Fruit fly (Drosophila melanogaster): ENCODE measurements around the gene Srx.

Srx gene

dm6 chrX:17821466-17821865, 35.3 kb upstream of the Srx start (continued):
- TF ChIP-seq pho (GFP tag; optimal IDR thresholded peaks at IDR 0.05) (no peak), Opbp (GFP tag; IDR thresholded peaks at IDR 0.05; ENCODE audit: partially characterized antibody) (no peak), YL-1 (GFP tag; optimal IDR thresholded peaks at IDR 0.05) (no peak), CG3847 (GFP tag; IDR thresholded peaks at IDR 0.05) (no peak), Ravus (GFP tag; IDR thresholded peaks at IDR 0.05) (no peak), ara (GFP tag; IDR thresholded peaks at IDR 0.05) (no peak), CG4707 (GFP tag; optimal IDR thresholded peaks at IDR 0.05) (no peak), dan (GFP tag; IDR thresholded peaks at IDR 0.05) (no peak), crc (GFP tag; optimal IDR thresholded peaks at IDR 0.05) (no peak), CG14710 (tag; optimal IDR thresholded peaks at IDR 0.05) (no peak), CHES-1-like (GFP tag; optimal IDR thresholded peaks at IDR 0.05) (no peak), CG12769 (tag; optimal IDR thresholded peaks at IDR 0.05) (no peak)

dm6 chrX:17826807-17827703, 29.7 kb upstream of the Srx start, which contains the start of gene Socs16D:
TSS of gene Socs16D (minus strand) at chrX:17827564.
- TF ChIP-seq Spps (tag; optimal IDR thresholded peaks at IDR 0.05) (no peak), CG4282 (GFP tag; optimal IDR thresholded peaks at IDR 0.05) (peak; percentile 3), CG4730 (GFP tag; IDR thresholded peaks at IDR 0.05) (no peak), Ssrp (tag; optimal IDR thresholded peaks at IDR 0.05) (no peak), CG43689 (GFP tag; IDR thresholded peaks at IDR 0.05) (no peak), unc-4 (GFP tag; IDR thresholded peaks at IDR 0.05; ENCODE audit: partially characterized antibody) (peak; percentile 97), CG3163 (GFP tag; optimal IDR thresholded peaks at IDR 0.05) (peak; percentile 37), CG31441 (GFP tag; IDR thresholded peaks at IDR 0.05) (no peak), Elba2 (GFP tag; optimal IDR thresholded peaks at IDR 0.05) (peak; percentile 99), usp (GFP tag; optimal IDR thresholded peaks at IDR 0.05) (no peak), CG8290 (GFP tag; optimal IDR thresholded peaks at IDR 0.05) (peak; percentile 58), CG8290 (tag; optimal IDR thresholded peaks at IDR 0.05) (peak in 1 of 2 experiments; percentile 75), CG10979 (tag; optimal IDR thresholded peaks at IDR 0.05) (no peak), row (GFP tag; IDR thresholded peaks at IDR 0.05) (peak; percentile 66), C15 (GFP tag; IDR thresholded peaks at IDR 0.05) (no peak), trem (tag; optimal IDR thresholded peaks at IDR 0.05) (peak; percentile 78), Dp (GFP tag; optimal IDR thresholded peaks at IDR 0.05) (peak; percentile 70), luna (GFP tag; optimal IDR thresholded peaks at IDR 0.05) (peak; percentile 25), Meics (GFP tag; optimal IDR thresholded peaks at IDR 0.05) (peak; percentile 25), ac (GFP tag; optimal IDR thresholded peaks at IDR 0.05) (no peak), CG7372 (GFP tag; IDR thresholded peaks at IDR 0.05) (no peak), ranshi (GFP tag; IDR thresholded peaks at IDR 0.05) (no peak), CG18011 (GFP tag; optimal IDR thresholded peaks at IDR 0.05) (no peak), Taf1 (GFP tag; IDR thresholded peaks at IDR 0.05) (no peak), CG32767 (GFP tag; IDR thresholded peaks at IDR 0.05) (no peak), CG4820 (GFP tag; optimal IDR thresholded peaks at IDR 0.05) (no peak), CG10274 (GFP tag; optimal IDR thresholded peaks at IDR 0.05) (no peak), CG18262 (tag; optimal IDR thresholded peaks at IDR 0.05) (no peak), ssp (GFP tag; IDR thresholded peaks at IDR 0.05) (0 out of 2 replicates have a peak, but pooled peaks have one; percentile 9), CG11456 (GFP tag; IDR thresholded peaks at IDR 0.05) (peak; percentile 59; the same call in 1 of the 3 replicates), HLH54F (GFP tag; optimal IDR thresholded peaks at IDR 0.05) (peak; percentile 22), sens (GFP tag) (peak; percentile 70), NFAT (GFP tag; IDR thresholded peaks at IDR 0.05) (peak; percentile 38; the same call in 1 of the 2 replicates), NC2β (GFP tag; optimal IDR thresholded peaks at IDR 0.05) (peak; percentile 44), Xrp1 (GFP tag; IDR thresholded peaks at IDR 0.05) (no peak), pho (GFP tag; optimal IDR thresholded peaks at IDR 0.05) (peak; percentile 48), CG6272 (GFP tag; IDR thresholded peaks at IDR 0.05) (peak; percentile 74), run (tag; optimal IDR thresholded peaks at IDR 0.05) (peak; percentile 13), CG17186 (GFP tag; optimal IDR thresholded peaks at IDR 0.05) (peak; percentile 31)
